Fruit fly (Drosophila melanogaster) whole organism, wandering third instar larva: ENCODE data around the gene CG17597.

Experiments used
- Abd-B ChIP-seq: fragments of >200 bp; optimal IDR thresholded peaks from 2 replicates; lab custom pipeline; 2017; ENCODE audit warnings: missing biosample characterization, missing genetic modification characterization
- CG32264 ChIP-seq: fragments of 200-800 bp; sonication (Bioruptor generic); optimal IDR thresholded peaks from 2 replicates; lab custom pipeline; 2016; ENCODE audit warnings: missing biosample characterization, missing genetic modification characterization
- CG9705 ChIP-seq: fragments of 200-800 bp; sonication (Bioruptor generic); optimal IDR thresholded peaks from 2 replicates; lab custom pipeline; 2018; ENCODE audit warnings: missing biosample characterization, mild to moderate bottlenecking, missing genetic modification characterization
- CrebA ChIP-seq: fragments of 200-800 bp; sonication (Bioruptor generic); optimal IDR thresholded peaks from 2 replicates; lab custom pipeline; 2016; ENCODE audit warnings: missing biosample characterization, mild to moderate bottlenecking, missing genetic modification characterization, borderline replicate concordance
- Dfd ChIP-seq: fragments of >200 bp; optimal IDR thresholded peaks from 2 replicates; lab custom pipeline; 2017; ENCODE audit warnings: missing biosample characterization, missing genetic modification characterization
- Dif ChIP-seq: fragments of 200-275, 200-300 bp; sonication (Bioruptor generic); optimal IDR thresholded peaks from 2 replicates; lab custom pipeline; 2018; ENCODE audit warnings: missing biosample characterization, missing genetic modification characterization; ENCODE audit not compliant: partially characterized antibody
- GATAd ChIP-seq: sonication (Bioruptor generic); optimal IDR thresholded peaks from 2 replicates; lab custom pipeline; 2016; ENCODE audit warnings: missing biosample characterization, missing genetic modification characterization
- HLH106 ChIP-seq: fragments of 200-800 bp; optimal IDR thresholded peaks from 3 replicates; lab custom pipeline; 2019; ENCODE audit warnings: missing biosample characterization, mild to moderate bottlenecking, missing genetic modification characterization, moderate library complexity
- Hnf4 ChIP-seq: fragments of 200-800 bp; sonication (Bioruptor generic); optimal IDR thresholded peaks from 2 replicates; lab custom pipeline; 2016; ENCODE audit warnings: missing biosample characterization, mild to moderate bottlenecking, missing genetic modification characterization
- Hr78 ChIP-seq: fragments of >200 bp; optimal IDR thresholded peaks from 2 replicates; lab custom pipeline; 2017; ENCODE audit warnings: missing biosample characterization, missing genetic modification characterization
- Hr83 ChIP-seq: fragments of 200-300 bp; sonication (Bioruptor generic); optimal IDR thresholded peaks from 2 replicates; lab custom pipeline; 2016; ENCODE audit warnings: missing biosample characterization, mild to moderate bottlenecking, missing genetic modification characterization, moderate library complexity; ENCODE audit not compliant: poor library complexity, severe bottlenecking
- Jra ChIP-seq: sonication (Bioruptor generic); optimal IDR thresholded peaks from 2 replicates; lab custom pipeline; 2016; ENCODE audit warnings: missing biosample characterization, missing genetic modification characterization
- Mio ChIP-seq: sonication (Bioruptor generic); optimal IDR thresholded peaks from 2 replicates; lab custom pipeline; 2016; ENCODE audit warnings: missing biosample characterization, missing genetic modification characterization
- Myc ChIP-seq: fragments of >200 bp; optimal IDR thresholded peaks from 2 replicates; lab custom pipeline; 2017
- N ChIP-seq: fragments of >200 bp; optimal IDR thresholded peaks from 2 replicates; lab custom pipeline; 2018; ENCODE audit warnings: missing biosample characterization, missing external identifiers, missing genetic modification characterization
- OdsH ChIP-seq: fragments of 200-800 bp; sonication (Bioruptor generic); optimal IDR thresholded peaks from 2 replicates; lab custom pipeline; 2016; ENCODE audit warnings: missing biosample characterization, mild to moderate bottlenecking, missing genetic modification characterization
- Rel ChIP-seq, 2 experiments: fragments of 200-800 bp; sonication (Bioruptor generic) in 1 of 2; optimal IDR thresholded peaks; 2 replicates in 1 of 2; 3 replicates in 1 of 2; lab custom pipeline; 2016 to 2019; ENCODE audit warnings: mild to moderate bottlenecking in 2 of 2, missing biosample characterization in 2 of 2, missing genetic modification characterization in 2 of 2, moderate library complexity in 1 of 2
- Sp1 ChIP-seq: fragments of 200-800 bp; sonication (Bioruptor generic); optimal IDR thresholded peaks from 3 replicates; lab custom pipeline; 2019; ENCODE audit warnings: missing biosample characterization, mild to moderate bottlenecking, missing genetic modification characterization, moderate library complexity
- Vsx2 ChIP-seq: fragments of 200-300, 225-300 bp; sonication (Bioruptor generic); optimal IDR thresholded peaks from 2 replicates; lab custom pipeline; 2018; ENCODE audit warnings: missing biosample characterization, missing genetic modification characterization; ENCODE audit not compliant: partially characterized antibody
- br ChIP-seq: fragments of 200-800 bp; sonication (Bioruptor generic); optimal IDR thresholded peaks from 2 replicates; lab custom pipeline; 2016; ENCODE audit warnings: missing biosample characterization, missing genetic modification characterization
- brk ChIP-seq: fragments of 200-800 bp; sonication (Bioruptor generic); optimal IDR thresholded peaks from 2 replicates; lab custom pipeline; 2016; ENCODE audit warnings: missing biosample characterization, mild to moderate bottlenecking, missing genetic modification characterization
- dl ChIP-seq, 2 experiments: fragments of 175-275, 200-275 bp in 1 of 2; fragments of 200-275 bp in 1 of 2; sonication (Bioruptor generic); optimal IDR thresholded peaks; lab custom pipeline; 2018; ENCODE audit warnings: mild to moderate bottlenecking in 2 of 2, missing biosample characterization in 2 of 2, missing genetic modification characterization in 2 of 2, moderate library complexity in 2 of 2; ENCODE audit not compliant: partially characterized antibody in 2 of 2, insufficient read depth in 1 of 2
- dmrt93B ChIP-seq: fragments of 200-800 bp; sonication (Bioruptor generic); optimal IDR thresholded peaks from 2 replicates; lab custom pipeline; 2018; ENCODE audit warnings: missing biosample characterization, mild to moderate bottlenecking, missing genetic modification characterization
- dsf ChIP-seq: sonication (Bioruptor generic); optimal IDR thresholded peaks from 2 replicates; lab custom pipeline; 2016; ENCODE audit warnings: missing biosample characterization, missing genetic modification characterization, borderline replicate concordance
- ey ChIP-seq: fragments of 200-800 bp; sonication (Bioruptor generic); optimal IDR thresholded peaks from 2 replicates; lab custom pipeline; 2016; ENCODE audit warnings: missing biosample characterization, missing genetic modification characterization
- foxo ChIP-seq, 2 experiments: fragments of 200-800 bp; sonication (Bioruptor generic); optimal IDR thresholded peaks; 2 replicates in 1 of 2; 3 replicates in 1 of 2; lab custom pipeline; 2016 to 2017; ENCODE audit warnings: missing biosample characterization in 2 of 2, missing genetic modification characterization in 2 of 2
- fru ChIP-seq: fragments of 200-800 bp; sonication (Bioruptor generic); optimal IDR thresholded peaks from 3 replicates; lab custom pipeline; 2016; ENCODE audit warnings: missing biosample characterization, mild to moderate bottlenecking, missing genetic modification characterization
- h ChIP-seq: fragments of 200-800 bp; sonication (Bioruptor generic); optimal IDR thresholded peaks from 3 replicates; lab custom pipeline; 2016; ENCODE audit warnings: missing biosample characterization, mild to moderate bottlenecking, missing genetic modification characterization
- jim ChIP-seq: fragments of 175-275, 200-325 bp; sonication (Bioruptor generic); optimal IDR thresholded peaks from 2 replicates; lab custom pipeline; 2016; ENCODE audit warnings: missing biosample characterization, mild to moderate bottlenecking, missing genetic modification characterization
- lola ChIP-seq: fragments of >200 bp; optimal IDR thresholded peaks from 2 replicates; lab custom pipeline; 2017; ENCODE audit warnings: missing biosample characterization, missing genetic modification characterization
- pan ChIP-seq: fragments of >200 bp; optimal IDR thresholded peaks from 2 replicates; lab custom pipeline; 2017
- psq ChIP-seq: fragments of 200-800 bp; sonication (Bioruptor generic); optimal IDR thresholded peaks from 3 replicates; lab custom pipeline; 2017; ENCODE audit warnings: missing biosample characterization, mild to moderate bottlenecking, missing genetic modification characterization, moderate library complexity
- rgr ChIP-seq: fragments of 200-800 bp; sonication (Bioruptor generic); optimal IDR thresholded peaks from 3 replicates; lab custom pipeline; 2016; ENCODE audit warnings: missing biosample characterization, mild to moderate bottlenecking, missing genetic modification characterization
- sage ChIP-seq: fragments of 200-800 bp; sonication (Bioruptor generic); optimal IDR thresholded peaks from 2 replicates; lab custom pipeline; 2016; ENCODE audit warnings: missing biosample characterization, mild to moderate bottlenecking, missing genetic modification characterization
- sv ChIP-seq: fragments of 200-800 bp; sonication (Bioruptor generic); optimal IDR thresholded peaks from 3 replicates; lab custom pipeline; 2016; ENCODE audit warnings: missing biosample characterization, missing genetic modification characterization
- tai ChIP-seq: sonication (Bioruptor generic); optimal IDR thresholded peaks from 2 replicates; lab custom pipeline; 2016; ENCODE audit warnings: missing biosample characterization, missing genetic modification characterization
- usp ChIP-seq: fragments of >200 bp; optimal IDR thresholded peaks from 2 replicates; lab custom pipeline; 2017; ENCODE audit warnings: missing biosample characterization, missing genetic modification characterization
- woc ChIP-seq: sonication (Bioruptor generic); optimal IDR thresholded peaks from 2 replicates; lab custom pipeline; 2016; ENCODE audit warnings: missing biosample characterization, mild to moderate bottlenecking, missing genetic modification characterization

CG17597 gene

dm6 chr2L:18805637-18806403, 25.1 kb downstream of the CG17597 start:
- peak; percentile 38 for TF ChIP-seq psq (GFP tag; lab: Kevin White, UChicago)
- no peak for TF ChIP-seq CG32264 (GFP tag; lab: Kevin White, UChicago)
- TF ChIP-seq jim (GFP tag; lab: Kevin White, UChicago) = no peak
- no peak for TF ChIP-seq usp (GFP tag; lab: Kevin White, UChicago)
- peak; percentile 36 for TF ChIP-seq br (GFP tag; lab: Kevin White, UChicago)
- TF ChIP-seq lola = no peak
- TF ChIP-seq Vsx2 (GFP tag; lab: Kevin White, UChicago) = no peak
- peak; percentile 50 for TF ChIP-seq dmrt93B (GFP tag; lab: Kevin White, UChicago)
- TF ChIP-seq Myc (lab: Kevin White, UChicago) = no peak
- TF ChIP-seq CrebA (GFP tag; lab: Kevin White, UChicago) = no peak
- no peak for TF ChIP-seq Hr78 (GFP tag; lab: Kevin White, UChicago)
- peak; percentile 61 for TF ChIP-seq HLH106 (tag; lab: Kevin White, UChicago)
- TF ChIP-seq CG9705 (GFP tag; lab: Kevin White, UChicago) = no peak
- no peak for TF ChIP-seq dsf (GFP tag; lab: Kevin White, UChicago)
- no peak for TF ChIP-seq Rel (GFP tag; optimal IDR thresholded peaks at IDR 0.05; lab: Kevin White, UChicago)
- TF ChIP-seq Rel (tag; optimal IDR thresholded peaks at IDR 0.05; lab: Kevin White, UChicago) = no peak
- TF ChIP-seq dl (GFP tag; optimal IDR thresholded peaks at IDR 0.05; lab: Kevin White, UChicago; ENCODE audit: insufficient read depth in 1 of 2, partially characterized antibody in 2 of 2) = no peak
- peak; percentile 55 for TF ChIP-seq Hnf4
- TF ChIP-seq tai = peak; percentile 32
- no peak for TF ChIP-seq Hr83 (GFP tag; lab: Kevin White, UChicago)
- no peak for TF ChIP-seq N (GFP tag; lab: Kevin White, UChicago)
- no peak for TF ChIP-seq Mio (GFP tag; lab: Kevin White, UChicago)
- peak; percentile 59 for TF ChIP-seq fru (GFP tag; lab: Kevin White, UChicago)
- TF ChIP-seq Abd-B (GFP tag; lab: Kevin White, UChicago) = no peak
- peak; percentile 54 for TF ChIP-seq Sp1
- peak; percentile 17 for TF ChIP-seq OdsH (GFP tag; lab: Kevin White, UChicago)
- TF ChIP-seq woc (GFP tag; lab: Kevin White, UChicago) = peak; percentile 42
- TF ChIP-seq pan = no peak
- TF ChIP-seq Dfd = no peak
- peak; percentile 54 for TF ChIP-seq ey (GFP tag; lab: Kevin White, UChicago)
- no peak for TF ChIP-seq GATAd
- TF ChIP-seq sv (GFP tag; lab: Kevin White, UChicago) = no peak
- TF ChIP-seq brk (GFP tag; lab: Kevin White, UChicago) = peak; percentile 16
- TF ChIP-seq Jra (GFP tag; lab: Kevin White, UChicago) = peak; percentile 8
- peak; percentile 65 for TF ChIP-seq h (GFP tag; lab: Kevin White, UChicago)
- no peak for TF ChIP-seq Dif
- peak in 1 of 2 experiments; percentile 68 for TF ChIP-seq foxo (GFP tag; optimal IDR thresholded peaks at IDR 0.05; lab: Kevin White, UChicago)
- peak; percentile 50 for TF ChIP-seq rgr (GFP tag; lab: Kevin White, UChicago)
- TF ChIP-seq sage = no peak

dm6 chr2L:18805247-18805636, 25.7 kb downstream of the CG17597 start, which contains the start of gene CG43814:
TSS of gene CG43814 (minus strand) at chr2L:18805347.
- TF ChIP-seq h (GFP tag; lab: Kevin White, UChicago) = no peak
- TF ChIP-seq rgr (GFP tag; lab: Kevin White, UChicago) = no peak
- no peak for TF ChIP-seq Hr83 (GFP tag; lab: Kevin White, UChicago)
- no peak for TF ChIP-seq br (GFP tag; lab: Kevin White, UChicago)
- TF ChIP-seq tai = no peak
- no peak for TF ChIP-seq Rel (GFP tag; optimal IDR thresholded peaks at IDR 0.05; lab: Kevin White, UChicago)
- TF ChIP-seq Rel (tag; optimal IDR thresholded peaks at IDR 0.05; lab: Kevin White, UChicago) = no peak
- TF ChIP-seq CG32264 (GFP tag; lab: Kevin White, UChicago) = no peak
- no peak for TF ChIP-seq Vsx2 (GFP tag; lab: Kevin White, UChicago)
- TF ChIP-seq lola = no peak
- TF ChIP-seq, all 38 proteins: peak for 0
